Worm (Caenorhabditis elegans): ENCODE measurements around the gene mask-1.

DNA sequence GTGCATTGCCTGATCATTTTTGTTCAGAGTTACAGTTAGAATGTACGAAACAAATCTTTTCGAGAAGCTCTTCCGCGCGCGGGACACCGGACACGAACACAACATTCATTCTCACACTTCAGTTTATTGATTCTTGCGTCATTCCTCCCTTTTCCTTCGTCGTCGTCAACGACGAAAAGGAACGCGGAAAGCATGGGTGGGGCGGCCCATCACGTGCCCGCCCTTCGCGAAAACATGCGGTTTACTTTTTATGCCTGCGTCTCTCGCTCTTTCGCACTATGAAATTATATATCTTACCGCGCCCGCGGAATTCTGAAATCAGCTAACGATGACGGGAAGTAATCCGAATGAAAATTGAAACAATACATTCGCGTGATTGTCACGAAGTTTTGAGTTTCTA, 5.9 kb downstream of the mask-1 start:
- TF ChIP-seq pha-4 (tag; optimal IDR thresholded peaks at IDR 0.05) (peak; percentile 2), snpc-4 (tag; optimal IDR thresholded peaks at IDR 0.05) (no peak), sptf-1 (tag; optimal IDR thresholded peaks at IDR 0.05) (no peak), drap-1 (GFP tag; optimal IDR thresholded peaks at IDR 0.05) (no peak), lin-13 (tag; optimal IDR thresholded peaks at IDR 0.05) (no peak), unc-39 (tag; optimal IDR thresholded peaks at IDR 0.05) (no peak), nhr-28 (tag; optimal IDR thresholded peaks at IDR 0.05) (no peak), ceh-83 (GFP tag; optimal IDR thresholded peaks at IDR 0.05) (no peak), unc-62 (GFP tag; optimal IDR thresholded peaks at IDR 0.05) (no peak), sem-2 (GFP tag; optimal IDR thresholded peaks at IDR 0.05) (no peak), mls-2 (tag; optimal IDR thresholded peaks at IDR 0.05) (no peak), mep-1 (tag; optimal IDR thresholded peaks at IDR 0.05) (no peak), nhr-2 (tag; optimal IDR thresholded peaks at IDR 0.05) (no peak), blmp-1 (tag; optimal IDR thresholded peaks at IDR 0.05) (no peak)

All from whole organism, mixed stage, embryonic.